Worm (Caenorhabditis elegans) whole organism, late embryonic: ENCODE measurements around the gene F36H5.9.

Experiments used
- C08G9.2 ChIP-seq: sonication (generic microtip); optimal IDR thresholded peaks from 2 replicates; lab custom pipeline; 2016; ENCODE audit warnings: mild to moderate bottlenecking, missing genetic modification characterization, moderate library complexity, missing compliant biosample characterization
- C38D4.7 ChIP-seq: fragments of 200-800 bp; sonication (Bioruptor generic); optimal IDR thresholded peaks from 2 replicates; lab custom pipeline; 2018; ENCODE audit warnings: mild to moderate bottlenecking, missing genetic modification characterization, moderate library complexity, missing compliant biosample characterization
- F13H6.1 ChIP-seq: sonication (generic microtip); optimal IDR thresholded peaks from 2 replicates; lab custom pipeline; 2016; ENCODE audit warnings: missing genetic modification characterization, missing compliant biosample characterization
- K09A11.1 ChIP-seq: sonication (generic microtip); optimal IDR thresholded peaks from 2 replicates; lab custom pipeline; 2017; ENCODE audit warnings: antibody characterized with exemption, mild to moderate bottlenecking, missing genetic modification characterization, missing compliant biosample characterization; ENCODE audit not compliant: insufficient read depth
- T23F11.4 ChIP-seq: fragments of 200-800 bp; sonication (Bioruptor generic); optimal IDR thresholded peaks from 2 replicates; lab custom pipeline; 2018; ENCODE audit warnings: mild to moderate bottlenecking, missing genetic modification characterization, missing compliant biosample characterization
- ama-1 ChIP-seq: fragments of 150-350 bp; optimal IDR thresholded peaks from 2 replicates; lab custom pipeline; 2014
- ceh-14 ChIP-seq: sonication (generic microtip); optimal IDR thresholded peaks from 2 replicates; lab custom pipeline; 2016; ENCODE audit warnings: missing genotype, missing genetic modification characterization, missing compliant biosample characterization
- ceh-2 ChIP-seq: sonication (generic microtip); optimal IDR thresholded peaks from 2 replicates; lab custom pipeline; 2016; ENCODE audit warnings: missing genotype, missing genetic modification characterization, missing compliant biosample characterization
- ceh-22 ChIP-seq: sonication (generic microtip); optimal IDR thresholded peaks from 2 replicates; lab custom pipeline; 2017; ENCODE audit warnings: missing biosample characterization, missing genetic modification characterization
- ceh-30 ChIP-seq: fragments of 150-350 bp; optimal IDR thresholded peaks from 2 replicates; lab custom pipeline; 2014; ENCODE audit warnings: missing biosample characterization, missing genetic modification characterization
- ceh-31 ChIP-seq: sonication (generic microtip); optimal IDR thresholded peaks from 2 replicates; lab custom pipeline; 2016; ENCODE audit warnings: missing genetic modification characterization, missing compliant biosample characterization
- ceh-34 ChIP-seq: sonication (generic microtip); optimal IDR thresholded peaks from 2 replicates; lab custom pipeline; 2016; ENCODE audit warnings: mild to moderate bottlenecking, missing genetic modification characterization, missing compliant biosample characterization
- ceh-45 ChIP-seq: fragments of 200-800 bp; sonication (Bioruptor generic); IDR thresholded peaks from 2 replicates; pipeline ENCODE4 v1.3.6; 2022; ENCODE audit warnings: missing genetic modification reagents, missing genetic modification characterization, missing compliant biosample characterization
- ceh-6 ChIP-seq: fragments of 200-800 bp; sonication (Bioruptor generic); optimal IDR thresholded peaks from 2 replicates; lab custom pipeline; 2018; ENCODE audit warnings: mild to moderate bottlenecking, missing genetic modification characterization, missing compliant biosample characterization
- dmd-4 ChIP-seq: sonication (generic microtip); optimal IDR thresholded peaks from 2 replicates; lab custom pipeline; 2016; ENCODE audit warnings: borderline replicate concordance, missing genetic modification characterization, missing compliant biosample characterization
- elt-2 ChIP-seq: sonication (generic microtip); optimal IDR thresholded peaks from 2 replicates; lab custom pipeline; 2016; ENCODE audit warnings: missing genetic modification reagents, missing genetic modification characterization, missing compliant biosample characterization
- eyg-1 ChIP-seq: sonication (generic microtip); optimal IDR thresholded peaks from 2 replicates; lab custom pipeline; 2016; ENCODE audit warnings: missing genotype, missing genetic modification characterization, missing compliant biosample characterization
- fax-1 ChIP-seq: sonication (generic microtip); optimal IDR thresholded peaks from 2 replicates; lab custom pipeline; 2016; ENCODE audit warnings: missing genotype, missing genetic modification characterization, missing compliant biosample characterization
- fkh-6 ChIP-seq: sonication (generic microtip); optimal IDR thresholded peaks from 2 replicates; lab custom pipeline; 2016; ENCODE audit warnings: missing genetic modification characterization, missing compliant biosample characterization
- gmeb-2 ChIP-seq: sonication (generic microtip); optimal IDR thresholded peaks from 2 replicates; lab custom pipeline; 2016; ENCODE audit warnings: missing genetic modification characterization, inconsistent platforms, missing compliant biosample characterization
- hlh-15 ChIP-seq: sonication (generic microtip); optimal IDR thresholded peaks from 2 replicates; lab custom pipeline; 2016; ENCODE audit warnings: missing genetic modification characterization, missing compliant biosample characterization
- hlh-30 ChIP-seq: sonication (generic microtip); optimal IDR thresholded peaks from 2 replicates; lab custom pipeline; 2017; ENCODE audit warnings: antibody characterized with exemption, missing genetic modification characterization, missing compliant biosample characterization; ENCODE audit not compliant: insufficient read depth
- hlh-6 ChIP-seq: sonication (generic microtip); optimal IDR thresholded peaks from 2 replicates; lab custom pipeline; 2016; ENCODE audit warnings: missing genotype, missing genetic modification characterization, missing compliant biosample characterization
- lim-6 ChIP-seq: sonication (generic microtip); optimal IDR thresholded peaks from 2 replicates; lab custom pipeline; 2016; ENCODE audit warnings: missing genetic modification characterization, missing compliant biosample characterization
- mec-3 ChIP-seq: sonication (generic microtip); optimal IDR thresholded peaks from 2 replicates; lab custom pipeline; 2016; ENCODE audit warnings: borderline replicate concordance, missing genetic modification characterization, missing compliant biosample characterization
- nfya-1 ChIP-seq: sonication (generic microtip); optimal IDR thresholded peaks from 2 replicates; lab custom pipeline; 2017; ENCODE audit warnings: missing genetic modification characterization, mild to moderate bottlenecking, missing compliant biosample characterization, antibody characterized with exemption, moderate library complexity
- nhr-11 ChIP-seq: fragments of 150-350 bp; optimal IDR thresholded peaks from 2 replicates; lab custom pipeline; 2014; ENCODE audit warnings: missing biosample characterization, missing genetic modification characterization
- nhr-232 ChIP-seq: sonication (generic microtip); optimal IDR thresholded peaks from 2 replicates; lab custom pipeline; 2016; ENCODE audit warnings: missing genetic modification characterization, missing compliant biosample characterization
- npax-4 ChIP-seq: sonication (generic microtip); optimal IDR thresholded peaks from 2 replicates; lab custom pipeline; 2016; ENCODE audit warnings: missing genetic modification characterization, missing compliant biosample characterization
- odd-2 ChIP-seq: sonication (generic microtip); optimal IDR thresholded peaks from 2 replicates; lab custom pipeline; 2017; ENCODE audit warnings: antibody characterized with exemption, mild to moderate bottlenecking, missing genetic modification characterization, missing compliant biosample characterization
- pag-3 ChIP-seq: sonication (generic microtip); optimal IDR thresholded peaks from 2 replicates; lab custom pipeline; 2016; ENCODE audit warnings: missing compliant biosample characterization, missing genetic modification characterization, borderline replicate concordance
- pax-1 ChIP-seq: fragments of 150-350 bp; optimal IDR thresholded peaks from 2 replicates; lab custom pipeline; 2014; ENCODE audit warnings: missing biosample characterization, missing genetic modification characterization
- pha-2 ChIP-seq: sonication (generic microtip); optimal IDR thresholded peaks from 2 replicates; lab custom pipeline; 2017; ENCODE audit warnings: mild to moderate bottlenecking, missing genetic modification characterization, missing compliant biosample characterization
- pqm-1 ChIP-seq: sonication (generic microtip); optimal IDR thresholded peaks from 2 replicates; lab custom pipeline; 2016; ENCODE audit warnings: missing genetic modification characterization, missing compliant biosample characterization
- pros-1 ChIP-seq: fragments of 150-350 bp; optimal IDR thresholded peaks from 2 replicates; lab custom pipeline; 2014; ENCODE audit warnings: missing biosample characterization, missing genetic modification reagents, missing genetic modification characterization
- ref-2 ChIP-seq: sonication (generic microtip); optimal IDR thresholded peaks from 2 replicates; lab custom pipeline; 2016; ENCODE audit warnings: missing genetic modification characterization, missing compliant biosample characterization
- rnt-1 ChIP-seq: sonication (generic microtip); optimal IDR thresholded peaks from 2 replicates; lab custom pipeline; 2016; ENCODE audit warnings: missing genetic modification characterization, missing compliant biosample characterization
- sdc-2 ChIP-seq: sonication (generic microtip); optimal IDR thresholded peaks from 2 replicates; lab custom pipeline; 2016; ENCODE audit warnings: missing genotype, missing genetic modification characterization, missing compliant biosample characterization
- sox-2 ChIP-seq: fragments of 200-800 bp; sonication (Bioruptor generic); IDR thresholded peaks from 2 replicates; pipeline ENCODE4 v1.3.6; 2022; ENCODE audit warnings: missing genetic modification reagents, missing genetic modification characterization, missing compliant biosample characterization
- ttx-3 ChIP-seq: sonication (generic microtip); optimal IDR thresholded peaks from 2 replicates; lab custom pipeline; 2016; ENCODE audit warnings: missing genetic modification reagents, missing genetic modification characterization, missing compliant biosample characterization
- unc-3 ChIP-seq, 2 experiments: fragments of 200-800 bp in 1 of 2; sonication (Bioruptor generic) in 1 of 2; sonication (generic microtip) in 1 of 2; conservative IDR thresholded peaks in 1 of 2; optimal IDR thresholded peaks in 1 of 2; 2 replicates each; pipeline versions ENCODE4 v1.3.6 to Lab custom; 2016 to 2022; ENCODE audit warnings: missing compliant biosample characterization in 2 of 2, missing genetic modification characterization in 2 of 2, missing genetic modification reagents in 1 of 2
- unc-42 ChIP-seq: sonication (generic microtip); optimal IDR thresholded peaks from 2 replicates; lab custom pipeline; 2016; ENCODE audit warnings: missing genotype, missing genetic modification characterization, missing compliant biosample characterization
- unc-86 ChIP-seq: sonication (generic microtip); optimal IDR thresholded peaks from 2 replicates; lab custom pipeline; 2016; ENCODE audit warnings: missing genetic modification characterization, missing compliant biosample characterization
- zip-5 ChIP-seq: sonication (generic microtip); optimal IDR thresholded peaks from 2 replicates; lab custom pipeline; 2016; ENCODE audit warnings: missing genetic modification characterization, missing compliant biosample characterization

Gene F36H5.9

ce11 chrII:1719153-1719552 lies 33.7 kb downstream of the F36H5.9 start, which contains the start of gene fbxb-48:
Gene fbxb-48 (minus strand): TSS chrII:1719253.
- TF ChIP-seq nhr-232 (tag; lab: Kevin White, UChicago) (no peak), nhr-11 (tag; lab: Kevin White, UChicago) (no peak), pax-1 (tag; lab: Kevin White, UChicago) (no peak), sox-2 (GFP tag; lab: Robert Waterston, UW) (no peak), unc-42 (tag; lab: Kevin White, UChicago) (no peak), pqm-1 (tag; lab: Kevin White, UChicago) (no peak), mec-3 (tag; lab: Kevin White, UChicago) (no peak), ceh-22 (no peak), ceh-6 (GFP tag; lab: Kevin White, UChicago) (no peak), pag-3 (tag; lab: Kevin White, UChicago) (no peak), C08G9.2 (tag; lab: Kevin White, UChicago) (no peak), hlh-30 (tag; lab: Kevin White, UChicago) (no peak)

ce11 chrII:1714772-1715353 lies 38.0 kb downstream of the F36H5.9 start, which contains the start of gene btb-6:
Gene btb-6 (plus strand): TSS chrII:1715303.
- no peak for TF ChIP-seq dmd-4 (tag; lab: Kevin White, UChicago)
- TF ChIP-seq ceh-45 (GFP tag; lab: Robert Waterston, UW), result no peak
- no peak for TF ChIP-seq lim-6 (tag; lab: Kevin White, UChicago)
- no peak for TF ChIP-seq ceh-14
- TF ChIP-seq K09A11.1, result no peak
- TF ChIP-seq F13H6.1 (tag; lab: Kevin White, UChicago), result no peak
- TF ChIP-seq ttx-3 (tag; lab: Kevin White, UChicago), result no peak
- TF ChIP-seq ceh-22, result no peak
- no peak for TF ChIP-seq pax-1 (tag; lab: Kevin White, UChicago)
- no peak for TF ChIP-seq elt-2
- no peak for TF ChIP-seq unc-86 (tag; lab: Kevin White, UChicago)
- TF ChIP-seq C38D4.7, result no peak
- TF ChIP-seq npax-4 (tag; lab: Kevin White, UChicago), result no peak
- no peak for TF ChIP-seq hlh-6

- TF ChIP-seq ceh-2 (no peak), eyg-1 (tag; lab: Kevin White, UChicago) (no peak), mec-3 (tag; lab: Kevin White, UChicago) (no peak), ceh-31 (tag; lab: Kevin White, UChicago) (no peak), T23F11.4 (GFP tag; lab: Kevin White, UChicago) (no peak), fax-1 (tag; lab: Kevin White, UChicago) (no peak), ceh-22 (no peak), rnt-1 (tag; lab: Kevin White, UChicago) (no peak), ttx-3 (tag; lab: Kevin White, UChicago) (no peak), zip-5 (tag; lab: Kevin White, UChicago) (no peak), dmd-4 (tag; lab: Kevin White, UChicago) (no peak), ceh-34 (tag; lab: Kevin White, UChicago) (no peak), sox-2 (GFP tag; lab: Robert Waterston, UW) (no peak), unc-3 (GFP tag; conservative IDR thresholded peaks at IDR 0.05; lab: Robert Waterston, UW) (no peak), unc-3 (tag; optimal IDR thresholded peaks at IDR 0.05; lab: Kevin White, UChicago) (no peak)
Observed at ce11 chrII:1712938-1713337, 40.0 kb downstream of the F36H5.9 start, which contains the start of gene btb-7. Gene btb-7 (plus strand): TSS chrII:1713238.

ce11 chrII:1709959-1710358 lies 42.9 kb downstream of the F36H5.9 start, which contains the start of gene fbxa-184:
Gene fbxa-184 (plus strand): TSS chrII:1710259.
- TF ChIP-seq hlh-15 (tag; lab: Kevin White, UChicago) (no peak), lim-6 (tag; lab: Kevin White, UChicago) (no peak), pqm-1 (tag; lab: Kevin White, UChicago) (no peak), odd-2 (tag; lab: Kevin White, UChicago) (no peak), pag-3 (tag; lab: Kevin White, UChicago) (no peak), unc-86 (tag; lab: Kevin White, UChicago) (no peak), sdc-2 (tag; lab: Kevin White, UChicago) (no peak), gmeb-2 (tag; lab: Kevin White, UChicago) (no peak), fkh-6 (tag; lab: Kevin White, UChicago) (no peak), ceh-31 (tag; lab: Kevin White, UChicago) (no peak), nfya-1 (tag; lab: Kevin White, UChicago) (no peak), elt-2 (no peak), ceh-30 (tag; lab: Kevin White, UChicago) (no peak), pha-2 (tag; lab: Kevin White, UChicago) (no peak), unc-3 (GFP tag; conservative IDR thresholded peaks at IDR 0.05; lab: Robert Waterston, UW) (no peak), unc-3 (tag; optimal IDR thresholded peaks at IDR 0.05; lab: Kevin White, UChicago) (no peak), pros-1 (tag; lab: Kevin White, UChicago) (no peak), ama-1 (lab: Kevin White, UChicago) (no peak), ref-2 (no peak)
